Worm (Caenorhabditis elegans): Measurements from ENCODE around the gene C25A8.2.

The C25A8.2 gene

DNA sequence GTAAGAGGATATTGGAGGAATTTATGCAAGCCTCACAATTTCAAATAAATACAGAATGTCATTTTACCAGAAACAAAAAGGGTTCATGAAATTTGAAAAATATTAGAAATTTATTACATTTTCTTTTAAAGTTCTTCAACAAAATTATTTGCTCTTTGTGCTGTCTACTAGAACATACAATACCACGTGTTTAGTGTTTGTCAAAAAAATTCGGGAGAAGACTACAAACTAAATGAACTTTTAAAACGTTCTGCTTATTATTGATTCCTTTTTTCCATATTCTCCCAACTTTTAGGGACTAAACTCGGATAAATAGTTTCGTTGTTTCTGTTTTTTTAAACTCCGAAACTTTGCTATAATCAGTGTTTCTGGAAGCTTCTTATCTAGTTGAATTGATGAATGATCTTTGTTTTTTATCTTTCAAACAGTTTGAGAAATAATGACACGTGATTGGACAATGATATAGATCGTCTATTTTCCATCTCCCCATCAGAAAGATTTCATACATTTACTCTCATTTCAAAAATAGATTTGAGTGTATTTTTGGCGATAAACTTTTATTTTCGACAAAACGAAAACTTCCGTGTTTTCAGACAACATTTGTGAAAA, 39.1 kb downstream of the C25A8.2 start:
- TF ChIP-seq ceh-30 (tag; optimal IDR thresholded peaks at IDR 0.05) (no peak), ceh-9 (tag; optimal IDR thresholded peaks at IDR 0.05) (no peak), pha-4 (tag; optimal IDR thresholded peaks at IDR 0.05) (no peak), ceh-31 (tag; optimal IDR thresholded peaks at IDR 0.05) (no peak), elt-4 (tag; optimal IDR thresholded peaks at IDR 0.05) (no peak), C08G9.2 (tag; optimal IDR thresholded peaks at IDR 0.05) (no peak), ztf-16 (tag; optimal IDR thresholded peaks at IDR 0.05) (no peak), F13H6.1 (tag; optimal IDR thresholded peaks at IDR 0.05) (no peak), lin-11 (tag; optimal IDR thresholded peaks at IDR 0.05) (no peak), tbx-7 (tag; optimal IDR thresholded peaks at IDR 0.05) (no peak), Y22D7AL.16 (tag; optimal IDR thresholded peaks at IDR 0.05) (no peak), dmd-4 (tag; optimal IDR thresholded peaks at IDR 0.05; ENCODE audit: borderline replicate concordance) (no peak), ceh-45 (GFP tag; IDR thresholded peaks at IDR 0.05) (no peak)

DNA sequence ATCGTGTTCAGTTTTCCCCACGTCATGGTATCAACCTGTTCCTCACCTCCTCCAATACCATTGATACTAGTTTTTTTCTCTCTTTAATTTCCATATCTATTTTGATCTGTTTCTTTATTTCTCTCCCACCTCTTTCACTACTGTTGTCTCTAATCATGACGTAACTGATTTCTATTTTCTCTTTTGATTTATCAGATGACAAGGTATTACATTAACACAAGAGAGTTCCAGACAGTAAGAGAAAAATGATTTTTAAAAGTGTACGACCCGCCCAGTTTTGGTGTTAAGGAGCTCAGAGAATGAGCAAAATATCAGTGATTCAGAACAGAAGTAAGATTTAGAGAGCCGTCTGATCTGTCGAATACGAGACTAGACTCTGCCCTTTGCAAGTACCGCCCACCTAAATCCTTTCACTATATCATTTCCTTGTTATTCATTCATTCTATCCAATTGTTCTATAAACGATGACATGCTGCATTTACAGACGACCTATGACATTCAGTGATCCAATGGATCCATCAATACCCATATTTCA, 40.1 kb downstream of the C25A8.2 start, which contains the start of gene nhr-105:
Gene nhr-105, plus strand, starts transcription at position 485 of the 535 bp plus-strand sequence.
- TF ChIP-seq ceh-30 (tag; optimal IDR thresholded peaks at IDR 0.05) (no peak), unc-86 (tag; optimal IDR thresholded peaks at IDR 0.05) (no peak), F13H6.1 (tag; optimal IDR thresholded peaks at IDR 0.05) (no peak), pqm-1 (tag; optimal IDR thresholded peaks at IDR 0.05) (no peak), lim-6 (tag; optimal IDR thresholded peaks at IDR 0.05) (no peak), ama-1 (optimal IDR thresholded peaks at IDR 0.05) (no peak), ceh-2 (tag; optimal IDR thresholded peaks at IDR 0.05) (no peak), ref-2 (tag; optimal IDR thresholded peaks at IDR 0.05) (no peak), ceh-19 (GFP tag; optimal IDR thresholded peaks at IDR 0.05) (no peak)

DNA sequence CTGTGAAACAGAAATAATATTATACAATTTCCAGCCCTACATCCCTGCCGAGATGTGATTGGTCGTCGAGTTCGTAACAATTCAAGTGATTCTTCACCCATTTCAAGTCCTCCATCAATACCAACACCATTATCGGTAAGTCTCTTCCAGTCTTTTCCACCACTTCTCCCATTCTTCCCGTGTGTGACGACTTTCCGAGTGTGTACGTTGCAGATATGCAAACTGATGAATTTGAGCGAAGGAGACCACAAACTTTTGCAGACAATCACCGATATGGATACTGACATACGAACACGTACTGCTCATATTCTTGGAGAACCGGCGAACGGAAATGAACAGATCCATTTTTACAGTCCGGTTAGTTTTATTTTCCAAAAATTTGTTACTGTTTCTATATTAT, 41.9 kb downstream of the C25A8.2 start:
- TF ChIP-seq nhr-232 (tag; optimal IDR thresholded peaks at IDR 0.05) (no peak), ceh-6 (GFP tag; optimal IDR thresholded peaks at IDR 0.05) (no peak), ceh-31 (tag; optimal IDR thresholded peaks at IDR 0.05) (no peak), unc-55 (GFP tag; optimal IDR thresholded peaks at IDR 0.05) (no peak), sdc-2 (tag; optimal IDR thresholded peaks at IDR 0.05) (no peak), K02D7.2 (tag; optimal IDR thresholded peaks at IDR 0.05) (no peak), syd-9 (tag; optimal IDR thresholded peaks at IDR 0.05) (no peak), elt-4 (tag; optimal IDR thresholded peaks at IDR 0.05) (no peak), ama-1 (optimal IDR thresholded peaks at IDR 0.05) (no peak)

ce11 chrIV:7052135-7052534, 42.5 kb downstream of the C25A8.2 start:
- TF ChIP-seq lim-6 (tag; optimal IDR thresholded peaks at IDR 0.05): no peak
- no peak for TF ChIP-seq tbx-7 (tag; optimal IDR thresholded peaks at IDR 0.05)
- no peak for TF ChIP-seq sdc-2 (tag; optimal IDR thresholded peaks at IDR 0.05)
- TF ChIP-seq odd-2 (tag; optimal IDR thresholded peaks at IDR 0.05): no peak
- no peak for TF ChIP-seq unc-86 (tag; optimal IDR thresholded peaks at IDR 0.05)
- no peak for TF ChIP-seq lin-11 (tag; optimal IDR thresholded peaks at IDR 0.05)
- TF ChIP-seq hlh-30 (tag; optimal IDR thresholded peaks at IDR 0.05; ENCODE audit: insufficient read depth): no peak
- TF ChIP-seq fax-1 (tag; optimal IDR thresholded peaks at IDR 0.05): no peak
- no peak for TF ChIP-seq syd-9 (tag; optimal IDR thresholded peaks at IDR 0.05)

DNA sequence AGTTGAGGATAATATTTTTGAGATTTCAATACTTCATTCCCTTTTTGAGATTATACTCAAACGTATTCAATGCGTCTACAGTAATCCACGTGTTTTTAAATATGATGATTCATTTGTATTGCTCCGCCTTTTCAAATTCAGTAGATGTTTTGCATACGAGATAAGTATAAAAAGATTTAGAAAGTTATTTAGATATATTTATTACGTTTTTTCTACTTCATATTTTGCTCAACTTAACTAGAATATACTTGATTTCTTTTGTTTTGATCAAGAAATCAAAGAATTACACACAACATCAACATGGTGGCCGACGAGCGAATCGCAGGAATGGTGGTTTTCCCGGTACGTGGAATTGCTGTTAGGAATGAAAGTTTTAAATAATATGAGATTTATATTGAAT, 48.0 kb downstream of the C25A8.2 start, which contains the start of gene srx-50:
Gene srx-50, plus strand, starts transcription at position 301 of the 400 bp plus-strand sequence.
- TF ChIP-seq ets-4 (tag; optimal IDR thresholded peaks at IDR 0.05) (no peak), fkh-6 (tag; optimal IDR thresholded peaks at IDR 0.05) (no peak)

Measured in whole organism, late embryonic.